Fruit fly (Drosophila melanogaster): ENCODE results near the gene CG33928.

DNA sequence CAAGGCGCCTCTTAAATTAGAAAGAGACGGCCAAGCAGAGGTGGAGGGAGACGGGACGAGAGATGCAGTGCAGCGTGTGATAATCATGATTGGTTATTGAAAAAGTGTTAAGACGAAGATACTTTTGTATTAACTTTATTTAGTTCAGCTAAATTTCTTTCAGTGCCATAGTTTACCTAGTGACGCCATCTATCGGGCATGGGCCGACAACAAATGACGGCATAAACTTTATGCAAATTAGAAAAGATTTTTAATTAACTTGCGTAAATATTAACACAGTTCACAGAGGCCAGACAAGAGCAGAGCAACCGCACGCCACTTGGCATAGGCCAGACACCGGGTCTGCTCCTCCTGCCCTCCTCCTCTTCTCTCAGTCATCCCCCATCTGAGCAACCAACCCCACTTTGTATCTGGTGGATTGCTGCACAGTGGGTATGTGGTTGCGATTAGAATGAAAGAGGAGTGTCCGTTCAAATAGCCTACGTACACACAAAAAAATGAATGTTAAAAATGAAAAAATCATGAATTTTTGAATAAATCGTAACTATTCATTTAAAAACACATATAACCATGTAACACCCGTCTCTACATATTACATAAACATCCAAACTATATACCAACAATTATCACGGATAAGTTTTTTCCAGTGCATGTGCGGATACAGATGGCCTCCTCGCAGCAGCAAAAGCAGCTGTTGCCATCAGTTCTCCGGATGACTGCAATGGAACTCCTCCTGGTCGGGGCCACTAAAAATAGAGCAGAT lies 29.7 kb upstream of the CG33928 start:
- no peak for TF ChIP-seq psq (optimal IDR thresholded peaks at IDR 0.05)
- TF ChIP-seq pan (optimal IDR thresholded peaks at IDR 0.05): no peak
- TF ChIP-seq Dll (optimal IDR thresholded peaks at IDR 0.05): no peak
